Worm (Caenorhabditis elegans) whole organism, young adult: Measurements from ENCODE around the gene F46G10.4.

Experiments
- B0261.1 ChIP-seq: sonication (generic microtip); optimal IDR thresholded peaks from 2 replicates; lab custom pipeline; 2016; ENCODE audit warnings: mild to moderate bottlenecking, missing genetic modification characterization, moderate library complexity, missing compliant biosample characterization
- B0336.3 ChIP-seq: fragments of 200-800 bp; sonication (Bioruptor generic); IDR thresholded peaks from 2 replicates; pipeline ENCODE4 v1.3.6; 2022; ENCODE audit warnings: missing genetic modification characterization, missing compliant biosample characterization
- C06A6.2 ChIP-seq: fragments of 200-800 bp; sonication (Bioruptor generic); conservative IDR thresholded peaks from 2 replicates; pipeline ENCODE4 v1.3.6; 2022; ENCODE audit warnings: missing genetic modification characterization, missing compliant biosample characterization
- D2030.7 ChIP-seq: fragments of 200-800 bp; sonication (Bioruptor generic); IDR thresholded peaks from 2 replicates; pipeline ENCODE4 v1.3.6; 2022; ENCODE audit warnings: missing genetic modification reagents, missing genetic modification characterization, missing compliant biosample characterization
- F22D6.2 ChIP-seq: sonication (generic microtip); optimal IDR thresholded peaks from 2 replicates; lab custom pipeline; 2016; ENCODE audit warnings: mild to moderate bottlenecking, missing genetic modification characterization, missing compliant biosample characterization
- F39B2.1 ChIP-seq: fragments of 200-800 bp; sonication (Bioruptor generic); IDR thresholded peaks from 2 replicates; pipeline ENCODE4 v1.3.6; 2022; ENCODE audit warnings: missing genetic modification reagents, missing genetic modification characterization, missing compliant biosample characterization
- F57C9.4 ChIP-seq: sonication (generic microtip); optimal IDR thresholded peaks from 2 replicates; lab custom pipeline; 2017; ENCODE audit warnings: mild to moderate bottlenecking, missing genetic modification characterization, missing compliant biosample characterization
- Y56A3A.18 ChIP-seq: fragments of 200-800 bp; sonication (Bioruptor generic); IDR thresholded peaks from 2 replicates; pipeline ENCODE4 v1.3.6; 2022; ENCODE audit warnings: missing genetic modification reagents, missing genetic modification characterization, missing compliant biosample characterization
- akir-1 ChIP-seq: fragments of 200-800 bp; sonication (Bioruptor generic); optimal IDR thresholded peaks from 2 replicates; lab custom pipeline; 2018; ENCODE audit warnings: mild to moderate bottlenecking, missing genetic modification characterization, moderate library complexity, missing compliant biosample characterization
- ama-1 ChIP-seq, 3 experiments: fragments of 150-350 bp in 1 of 3; sonication (generic microtip) in 2 of 3; optimal IDR thresholded peaks; 2 replicates each; lab custom pipeline; 2014 to 2018; ENCODE audit warnings: missing biosample characterization in 2 of 3, missing genetic modification characterization in 2 of 3, missing genetic modification reagents in 2 of 3
- bed-1 ChIP-seq: fragments of 200-800 bp; sonication (Bioruptor generic); IDR thresholded peaks from 2 replicates; pipeline ENCODE4 v1.3.6; 2022; ENCODE audit warnings: missing genetic modification reagents, missing genetic modification characterization, missing compliant biosample characterization
- ceh-100 ChIP-seq: fragments of 200-800 bp; sonication (Bioruptor generic); IDR thresholded peaks from 2 replicates; pipeline ENCODE4 v1.3.6; 2022; ENCODE audit warnings: missing genetic modification reagents, missing genetic modification characterization, missing compliant biosample characterization
- ceh-40 ChIP-seq: fragments of 200-800 bp; sonication (Bioruptor generic); IDR thresholded peaks from 2 replicates; pipeline ENCODE4 v1.3.6; 2022; ENCODE audit warnings: missing genetic modification characterization, missing compliant biosample characterization
- ceh-58 ChIP-seq: fragments of 200-800 bp; sonication (Bioruptor generic); IDR thresholded peaks from 2 replicates; pipeline ENCODE4 v1.3.6; 2022; ENCODE audit warnings: missing genetic modification characterization, missing compliant biosample characterization
- ceh-79 ChIP-seq: sonication (generic microtip); optimal IDR thresholded peaks from 2 replicates; lab custom pipeline; 2017; ENCODE audit warnings: mild to moderate bottlenecking, missing genetic modification characterization, missing compliant biosample characterization
- ceh-91 ChIP-seq: fragments of 200-800 bp; sonication (Bioruptor generic); IDR thresholded peaks from 2 replicates; pipeline ENCODE4 v1.3.6; 2022; ENCODE audit warnings: missing genetic modification reagents, missing genetic modification characterization, missing compliant biosample characterization
- ets-4 ChIP-seq: fragments of 200-800 bp; sonication (Bioruptor generic); optimal IDR thresholded peaks from 2 replicates; lab custom pipeline; 2018; ENCODE audit warnings: mild to moderate bottlenecking, missing genetic modification characterization, missing compliant biosample characterization
- hlh-26 ChIP-seq: fragments of 200-800 bp; sonication (Bioruptor generic); conservative IDR thresholded peaks from 2 replicates; pipeline ENCODE4 v1.3.6; 2022; ENCODE audit warnings: missing genetic modification reagents, missing genetic modification characterization, missing compliant biosample characterization
- lsl-1 ChIP-seq: fragments of 200-800 bp; sonication (Bioruptor generic); optimal IDR thresholded peaks from 2 replicates; lab custom pipeline; 2018; ENCODE audit warnings: mild to moderate bottlenecking, missing genetic modification characterization, moderate library complexity, missing compliant biosample characterization
- lsy-27 ChIP-seq: sonication (generic microtip); optimal IDR thresholded peaks from 2 replicates; lab custom pipeline; 2017; ENCODE audit warnings: missing genetic modification characterization, mild to moderate bottlenecking, missing compliant biosample characterization, antibody characterized with exemption, missing genotype, borderline replicate concordance; ENCODE audit not compliant: insufficient read depth
- madf-3 ChIP-seq: fragments of 200-800 bp; sonication (Bioruptor generic); IDR thresholded peaks from 2 replicates; pipeline ENCODE4 v1.3.6; 2022; ENCODE audit warnings: missing genetic modification reagents, missing genetic modification characterization, missing compliant biosample characterization
- nhr-27 ChIP-seq: fragments of 200-800 bp; sonication (Bioruptor generic); optimal IDR thresholded peaks from 2 replicates; lab custom pipeline; 2018; ENCODE audit warnings: mild to moderate bottlenecking, missing genetic modification characterization, moderate library complexity, missing compliant biosample characterization
- rpc-1 ChIP-seq, 2 experiments: fragments of 150-350 bp in 1 of 2; sonication (generic microtip) in 1 of 2; optimal IDR thresholded peaks; 2 replicates each; lab custom pipeline; 2014 to 2018; ENCODE audit warnings: missing biosample characterization in 1 of 2, missing genetic modification characterization in 1 of 2, missing genetic modification reagents in 1 of 2, missing genotype in 1 of 2
- sdz-38 ChIP-seq: sonication (generic microtip); optimal IDR thresholded peaks from 2 replicates; lab custom pipeline; 2016; ENCODE audit warnings: missing genotype, missing genetic modification characterization, missing compliant biosample characterization
- sea-2 ChIP-seq: fragments of 200-800 bp; sonication (Bioruptor generic); IDR thresholded peaks from 2 replicates; pipeline ENCODE4 v1.3.6; 2022; ENCODE audit warnings: missing genetic modification characterization, missing compliant biosample characterization
- snpc-3.4 ChIP-seq: sonication (generic microtip); optimal IDR thresholded peaks from 2 replicates; lab custom pipeline; 2017; ENCODE audit warnings: missing genetic modification characterization, mild to moderate bottlenecking, missing compliant biosample characterization, antibody characterized with exemption, moderate library complexity, missing genotype, missing genetic modification reagents
- tbp1 ChIP-seq: fragments of 200-800 bp; sonication (Bioruptor generic); optimal IDR thresholded peaks from 2 replicates; lab custom pipeline; 2018; ENCODE audit warnings: mild to moderate bottlenecking, missing genetic modification characterization, missing compliant biosample characterization
- tbx-9 ChIP-seq: sonication (generic microtip); optimal IDR thresholded peaks from 2 replicates; lab custom pipeline; 2016; ENCODE audit warnings: borderline replicate concordance, missing genetic modification characterization, inconsistent platforms, missing compliant biosample characterization
- unc-130 ChIP-seq: sonication (generic microtip); optimal IDR thresholded peaks from 2 replicates; lab custom pipeline; 2016; ENCODE audit warnings: missing genetic modification reagents, missing genetic modification characterization, missing compliant biosample characterization
- ztf-22 ChIP-seq: fragments of 200-800 bp; sonication (Bioruptor generic); optimal IDR thresholded peaks from 2 replicates; lab custom pipeline; 2018; ENCODE audit warnings: mild to moderate bottlenecking, missing genetic modification characterization, moderate library complexity, missing compliant biosample characterization

F46G10.4 gene

ce11 chrX:13383273-13383672, 49.4 kb downstream of the F46G10.4 start:
- TF ChIP-seq bed-1 (no peak), ceh-58 (GFP tag; lab: Robert Waterston, UW) (no peak), lsl-1 (GFP tag; lab: Kevin White, UChicago) (no peak), F57C9.4 (tag; lab: Kevin White, UChicago) (no peak), ztf-22 (no peak), ceh-40 (no peak), ceh-91 (GFP tag; lab: Robert Waterston, UW) (no peak), nhr-27 (tag; lab: Kevin White, UChicago) (no peak), sdz-38 (tag; lab: Kevin White, UChicago) (no peak), ceh-79 (tag; lab: Kevin White, UChicago) (no peak), lsy-27 (tag; lab: Kevin White, UChicago) (no peak), tbp1 (GFP tag; lab: Kevin White, UChicago) (no peak), madf-3 (GFP tag; lab: Robert Waterston, UW) (no peak), unc-130 (GFP tag; lab: Kevin White, UChicago) (no peak), F39B2.1 (no peak)

- TF ChIP-seq F22D6.2 (tag; lab: Kevin White, UChicago) = no peak
- TF ChIP-seq ceh-100 (GFP tag; lab: Robert Waterston, UW) = no peak
- TF ChIP-seq akir-1 (GFP tag; lab: Kevin White, UChicago) = no peak
- TF ChIP-seq ama-1 (optimal IDR thresholded peaks at IDR 0.05; lab: Kevin White, UChicago) = no peak
- no peak for TF ChIP-seq ama-1 (GFP tag; optimal IDR thresholded peaks at IDR 0.05; lab: Kevin White, UChicago)
- TF ChIP-seq ets-4 (GFP tag; lab: Kevin White, UChicago) = no peak
- no peak for TF ChIP-seq snpc-3.4 (tag; lab: Kevin White, UChicago)
- TF ChIP-seq D2030.7 (GFP tag; lab: Robert Waterston, UW) = no peak
- no peak for TF ChIP-seq ceh-58 (GFP tag; lab: Robert Waterston, UW)
- no peak for TF ChIP-seq B0261.1 (tag; lab: Kevin White, UChicago)
- no peak for TF ChIP-seq sea-2 (GFP tag; lab: Robert Waterston, UW)
- TF ChIP-seq madf-3 (GFP tag; lab: Robert Waterston, UW) = no peak
- TF ChIP-seq B0336.3 = no peak
- no peak for TF ChIP-seq rpc-1 (optimal IDR thresholded peaks at IDR 0.05; lab: Kevin White, UChicago)
- TF ChIP-seq rpc-1 (tag; optimal IDR thresholded peaks at IDR 0.05; lab: Kevin White, UChicago) = no peak
- TF ChIP-seq tbx-9 (tag; lab: Kevin White, UChicago) = no peak
- TF ChIP-seq bed-1 = no peak
- TF ChIP-seq C06A6.2 (GFP tag; lab: Robert Waterston, UW) = no peak
- TF ChIP-seq sdz-38 (tag; lab: Kevin White, UChicago) = no peak
- TF ChIP-seq Y56A3A.18 (GFP tag; lab: Robert Waterston, UW) = no peak
- TF ChIP-seq hlh-26 = no peak
These were observed 50.9 kb downstream of the F46G10.4 start for ce11 chrX:13384743-13385142.
